Worm (Caenorhabditis elegans) whole organism, early embryonic: ENCODE measurements around the gene grl-28.
"Not testable (repeated sequence)": the region's sequence is repeated elsewhere in the genome, so short reads cannot be mapped to it uniquely, and the experiment has no call there.

Source experiments
- B0310.2 ChIP-seq: sonication (generic microtip); optimal IDR thresholded peaks from 2 replicates; lab custom pipeline; 2016; ENCODE audit warnings: mild to moderate bottlenecking, missing genetic modification characterization, missing compliant biosample characterization
- aly-1 ChIP-seq: sonication (generic microtip); optimal IDR thresholded peaks from 2 replicates; lab custom pipeline; 2016; ENCODE audit warnings: missing genetic modification characterization, missing compliant biosample characterization
- ama-1 ChIP-seq: fragments of 150-350 bp; optimal IDR thresholded peaks from 2 replicates; lab custom pipeline; 2014
- ceh-13 ChIP-seq: fragments of 200-800 bp; sonication (Bioruptor generic); optimal IDR thresholded peaks from 2 replicates; lab custom pipeline; 2018; ENCODE audit warnings: mild to moderate bottlenecking, missing genetic modification characterization, missing compliant biosample characterization
- ets-7 ChIP-seq: sonication (generic microtip); optimal IDR thresholded peaks from 2 replicates; lab custom pipeline; 2016; ENCODE audit warnings: missing genotype, missing genetic modification characterization, missing compliant biosample characterization
- flt-1 ChIP-seq: fragments of 200-800 bp; sonication (Bioruptor generic); IDR thresholded peaks from 2 replicates; pipeline ENCODE4 v1.3.6; 2022; ENCODE audit warnings: missing genetic modification characterization, missing compliant biosample characterization
- hmbx-1 ChIP-seq: sonication (generic microtip); optimal IDR thresholded peaks from 2 replicates; lab custom pipeline; 2016; ENCODE audit warnings: mild to moderate bottlenecking, missing genetic modification characterization, missing compliant biosample characterization
- pes-1 ChIP-seq: fragments of 200-800 bp; sonication (Bioruptor generic); IDR thresholded peaks from 2 replicates; pipeline ENCODE4 v1.3.6; 2022; ENCODE audit warnings: missing genetic modification reagents, missing genetic modification characterization, missing compliant biosample characterization
- sea-1 ChIP-seq: fragments of 200-800 bp; sonication (Bioruptor generic); conservative IDR thresholded peaks from 2 replicates; pipeline ENCODE4 v1.3.6; 2022; ENCODE audit warnings: missing genetic modification characterization, missing compliant biosample characterization
- tbx-11 ChIP-seq: fragments of 200-800 bp; sonication (Bioruptor generic); IDR thresholded peaks from 2 replicates; pipeline ENCODE4 v1.3.6; 2022; ENCODE audit warnings: missing genetic modification characterization, missing compliant biosample characterization
- tra-4 ChIP-seq: sonication (generic microtip); optimal IDR thresholded peaks from 2 replicates; lab custom pipeline; 2017; ENCODE audit warnings: missing genetic modification characterization, missing compliant biosample characterization

DNA sequence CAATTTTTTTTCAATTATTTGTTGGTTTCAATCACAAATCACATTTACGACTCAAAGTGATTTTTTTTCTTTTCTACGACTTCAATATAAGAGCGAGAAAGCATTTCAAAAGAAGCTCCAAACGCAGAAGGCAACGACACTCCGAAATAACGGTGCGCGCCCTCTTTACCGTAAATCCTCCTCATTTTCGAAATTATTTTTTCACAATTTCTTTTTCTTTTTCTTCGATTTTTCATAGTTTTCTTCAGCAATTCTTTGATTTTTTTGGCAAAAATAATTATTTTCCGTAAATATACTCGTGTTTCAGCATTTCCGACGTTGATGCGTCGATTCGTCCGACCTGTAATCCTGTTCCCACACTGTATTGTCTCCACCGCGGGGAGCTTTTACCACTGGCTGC, 19.0 kb upstream of the grl-28 start, which contains the start of gene F40C5.2:
- not testable (repeated sequence) for TF ChIP-seq ceh-13; ama-1 (lab: Kevin White, UChicago); ets-7 (tag; lab: Kevin White, UChicago); sea-1; tbx-11 (GFP tag; lab: Robert Waterston, UW); pes-1 (GFP tag; lab: Robert Waterston, UW); hmbx-1 (tag; lab: Kevin White, UChicago); flt-1 (GFP tag; lab: Robert Waterston, UW); aly-1; tra-4 (tag; lab: Kevin White, UChicago); B0310.2 (tag; lab: Kevin White, UChicago)
